Worm (Caenorhabditis elegans) whole organism, young adult: ENCODE measurements around the gene nhr-128.
A peak's percentile ranks its signal among the peaks of the same experiment; 100 is the strongest.

ENCODE experiments used
- B0336.3 ChIP-seq: fragments of 200-800 bp; sonication (Bioruptor generic); IDR thresholded peaks from 2 replicates; pipeline ENCODE4 v1.3.6; 2022; ENCODE audit warnings: missing genetic modification characterization, missing compliant biosample characterization
- F37B4.10 ChIP-seq: fragments of 200-800 bp; sonication (Bioruptor generic); IDR thresholded peaks from 2 replicates; pipeline ENCODE4 v1.3.6; 2022; ENCODE audit warnings: missing genetic modification characterization, missing compliant biosample characterization
- F39B2.1 ChIP-seq: fragments of 200-800 bp; sonication (Bioruptor generic); IDR thresholded peaks from 2 replicates; pipeline ENCODE4 v1.3.6; 2022; ENCODE audit warnings: missing genetic modification reagents, missing genetic modification characterization, missing compliant biosample characterization
- K12H6.12 ChIP-seq: fragments of 200-800 bp; sonication (Bioruptor generic); optimal IDR thresholded peaks from 2 replicates; lab custom pipeline; 2018; ENCODE audit warnings: mild to moderate bottlenecking, missing genetic modification characterization, missing compliant biosample characterization
- T07F8.4 ChIP-seq: sonication (generic microtip); optimal IDR thresholded peaks from 2 replicates; lab custom pipeline; 2016; ENCODE audit warnings: mild to moderate bottlenecking, missing genetic modification characterization, moderate library complexity, missing compliant biosample characterization
- T26A5.8 ChIP-seq: sonication (generic microtip); optimal IDR thresholded peaks from 2 replicates; lab custom pipeline; 2016; ENCODE audit warnings: missing genetic modification characterization, missing compliant biosample characterization
- Y53G8AR.9 ChIP-seq: fragments of 200-800 bp; sonication (Bioruptor generic); conservative IDR thresholded peaks from 2 replicates; pipeline ENCODE4 v1.3.6; 2022; ENCODE audit warnings: missing genetic modification reagents, missing genetic modification characterization, missing compliant biosample characterization
- Y67H2A.10 ChIP-seq: fragments of 200-800 bp; sonication (Bioruptor generic); conservative IDR thresholded peaks from 2 replicates; pipeline ENCODE4 v1.3.6; 2022; ENCODE audit warnings: missing genetic modification reagents, missing genetic modification characterization, missing compliant biosample characterization
- Y79H2A.3 ChIP-seq: fragments of 200-800 bp; sonication (Bioruptor generic); conservative IDR thresholded peaks from 2 replicates; pipeline ENCODE4 v1.3.6; 2022; ENCODE audit warnings: missing genetic modification reagents, missing genetic modification characterization, missing compliant biosample characterization
- Y95B8A.8 ChIP-seq: fragments of 200-800 bp; sonication (Bioruptor generic); IDR thresholded peaks from 2 replicates; pipeline ENCODE4 v1.3.6; 2022; ENCODE audit warnings: missing genetic modification reagents, missing genetic modification characterization, missing compliant biosample characterization
- ZK185.1 ChIP-seq: sonication (generic microtip); optimal IDR thresholded peaks from 2 replicates; lab custom pipeline; 2016; ENCODE audit warnings: mild to moderate bottlenecking, missing genetic modification characterization, missing compliant biosample characterization; ENCODE audit not compliant: poor library complexity, severe bottlenecking
- aptf-2 ChIP-seq: fragments of 200-800 bp; sonication (Bioruptor generic); conservative IDR thresholded peaks from 2 replicates; pipeline ENCODE4 v1.3.6; 2022; ENCODE audit warnings: missing genetic modification reagents, missing genetic modification characterization, missing compliant biosample characterization
- aptf-3 ChIP-seq: fragments of 200-800 bp; sonication (Bioruptor generic); IDR thresholded peaks from 2 replicates; pipeline ENCODE4 v1.3.6; 2022; ENCODE audit warnings: missing genetic modification characterization, missing compliant biosample characterization
- atf-7 ChIP-seq: sonication (generic microtip); optimal IDR thresholded peaks from 2 replicates; lab custom pipeline; 2017; ENCODE audit warnings: mild to moderate bottlenecking, missing genetic modification characterization, missing compliant biosample characterization
- athp-1 ChIP-seq: sonication (generic microtip); optimal IDR thresholded peaks from 2 replicates; lab custom pipeline; 2017; ENCODE audit warnings: mild to moderate bottlenecking, missing genetic modification characterization, missing compliant biosample characterization
- bed-1 ChIP-seq: fragments of 200-800 bp; sonication (Bioruptor generic); IDR thresholded peaks from 2 replicates; pipeline ENCODE4 v1.3.6; 2022; ENCODE audit warnings: missing genetic modification reagents, missing genetic modification characterization, missing compliant biosample characterization
- cebp-1 ChIP-seq, 2 experiments: fragments of 200-800 bp in 1 of 2; sonication (Bioruptor generic) in 1 of 2; sonication (generic microtip) in 1 of 2; IDR thresholded peaks in 1 of 2; optimal IDR thresholded peaks in 1 of 2; 2 replicates each; pipeline versions ENCODE4 v1.3.6 to Lab custom; 2017 to 2022; ENCODE audit warnings: missing compliant biosample characterization in 2 of 2, missing genetic modification characterization in 2 of 2, mild to moderate bottlenecking in 1 of 2, missing genetic modification reagents in 1 of 2, moderate library complexity in 1 of 2
- cebp-2 ChIP-seq: fragments of 200-800 bp; sonication (Bioruptor generic); IDR thresholded peaks from 2 replicates; pipeline ENCODE4 v1.3.6; 2022; ENCODE audit warnings: missing genetic modification characterization, missing compliant biosample characterization
- ceh-79 ChIP-seq: sonication (generic microtip); optimal IDR thresholded peaks from 2 replicates; lab custom pipeline; 2017; ENCODE audit warnings: mild to moderate bottlenecking, missing genetic modification characterization, missing compliant biosample characterization
- dox-1 ChIP-seq: fragments of 200-800 bp; sonication (Bioruptor generic); IDR thresholded peaks from 2 replicates; pipeline ENCODE4 v1.3.6; 2022; ENCODE audit warnings: missing genetic modification reagents, missing genetic modification characterization, missing compliant biosample characterization
- egrh-3 ChIP-seq: fragments of 200-800 bp; sonication (Bioruptor generic); IDR thresholded peaks from 2 replicates; pipeline ENCODE4 v1.3.6; 2022; ENCODE audit warnings: missing genetic modification reagents, missing genetic modification characterization, missing compliant biosample characterization
- gei-17 ChIP-seq: fragments of 200-800 bp; sonication (Bioruptor generic); optimal IDR thresholded peaks from 2 replicates; lab custom pipeline; 2018; ENCODE audit warnings: mild to moderate bottlenecking, missing genetic modification characterization, missing compliant biosample characterization
- hmg-1.2 ChIP-seq: fragments of 200-800 bp; sonication (Bioruptor generic); IDR thresholded peaks from 2 replicates; pipeline ENCODE4 v1.3.6; 2022; ENCODE audit warnings: missing genetic modification reagents, missing genetic modification characterization, missing compliant biosample characterization
- lag-1 ChIP-seq: fragments of 200-800 bp; sonication (Bioruptor generic); IDR thresholded peaks from 2 replicates; pipeline ENCODE4 v1.3.6; 2022; ENCODE audit warnings: missing genetic modification reagents, missing genetic modification characterization, missing compliant biosample characterization
- lsy-27 ChIP-seq: sonication (generic microtip); optimal IDR thresholded peaks from 2 replicates; lab custom pipeline; 2017; ENCODE audit warnings: missing genetic modification characterization, mild to moderate bottlenecking, missing compliant biosample characterization, antibody characterized with exemption, missing genotype, borderline replicate concordance; ENCODE audit not compliant: insufficient read depth
- madf-6 ChIP-seq: fragments of 200-800 bp; sonication (Bioruptor generic); IDR thresholded peaks from 2 replicates; pipeline ENCODE4 v1.3.6; 2022; ENCODE audit warnings: missing genetic modification reagents, missing genetic modification characterization, missing compliant biosample characterization
- mel-28 ChIP-seq: sonication (generic microtip); optimal IDR thresholded peaks from 2 replicates; lab custom pipeline; 2016; ENCODE audit warnings: borderline replicate concordance, mild to moderate bottlenecking, missing genetic modification characterization, missing compliant biosample characterization
- mxl-1 ChIP-seq: sonication (generic microtip); optimal IDR thresholded peaks from 2 replicates; lab custom pipeline; 2016; ENCODE audit warnings: missing genetic modification characterization, missing compliant biosample characterization
- nfya-1 ChIP-seq: sonication (generic microtip); optimal IDR thresholded peaks from 2 replicates; lab custom pipeline; 2017; ENCODE audit warnings: antibody characterized with exemption, missing compliant biosample characterization, missing genetic modification characterization, borderline replicate concordance; ENCODE audit not compliant: insufficient read depth
- nfya-2 ChIP-seq: fragments of 200-800 bp; sonication (Bioruptor generic); IDR thresholded peaks from 2 replicates; pipeline ENCODE4 v1.3.6; 2022; ENCODE audit warnings: missing genetic modification reagents, missing genetic modification characterization, missing compliant biosample characterization
- nfyb-1 ChIP-seq: fragments of 200-800 bp; sonication (Bioruptor generic); IDR thresholded peaks from 2 replicates; pipeline ENCODE4 v1.3.6; 2022; ENCODE audit warnings: missing genetic modification reagents, missing genetic modification characterization, missing compliant biosample characterization
- nhr-120 ChIP-seq: fragments of 200-800 bp; sonication (Bioruptor generic); IDR thresholded peaks from 2 replicates; pipeline ENCODE4 v1.3.6; 2022; ENCODE audit warnings: missing genetic modification characterization, missing compliant biosample characterization
- nhr-27 ChIP-seq: fragments of 200-800 bp; sonication (Bioruptor generic); optimal IDR thresholded peaks from 2 replicates; lab custom pipeline; 2018; ENCODE audit warnings: mild to moderate bottlenecking, missing genetic modification characterization, moderate library complexity, missing compliant biosample characterization
- nhr-80 ChIP-seq: sonication (generic microtip); optimal IDR thresholded peaks from 2 replicates; lab custom pipeline; 2016; ENCODE audit warnings: missing genetic modification characterization, missing compliant biosample characterization
- rcor-1 ChIP-seq: fragments of 200-800 bp; sonication (Bioruptor generic); IDR thresholded peaks from 2 replicates; pipeline ENCODE4 v1.3.6; 2022; ENCODE audit warnings: missing genetic modification reagents, missing genetic modification characterization, missing compliant biosample characterization
- snpc-4 ChIP-seq, 5 experiments: fragments of 150-350 bp in 1 of 5; sonication (generic microtip) in 4 of 5; optimal IDR thresholded peaks; 2 replicates each; lab custom pipeline; 2014 to 2018; ENCODE audit warnings: missing genetic modification characterization in 5 of 5, missing biosample characterization in 3 of 5, antibody characterized with exemption in 2 of 5, mild to moderate bottlenecking in 2 of 5, missing compliant biosample characterization in 2 of 5, missing genotype in 2 of 5, moderate library complexity in 2 of 5, missing genetic modification reagents in 1 of 5
- unc-62 ChIP-seq: fragments of 150-350 bp; optimal IDR thresholded peaks from 2 replicates; lab custom pipeline; 2014; ENCODE audit warnings: missing biosample characterization, missing genetic modification reagents, missing genetic modification characterization
- zfh-2 ChIP-seq: fragments of 200-800 bp; sonication (Bioruptor generic); conservative IDR thresholded peaks from 2 replicates; pipeline ENCODE4 v1.3.6; 2022; ENCODE audit warnings: missing genetic modification reagents, missing genetic modification characterization, missing compliant biosample characterization
- zim-3 ChIP-seq: sonication (generic microtip); optimal IDR thresholded peaks from 2 replicates; lab custom pipeline; 2017; ENCODE audit warnings: mild to moderate bottlenecking, missing genetic modification characterization, moderate library complexity, missing compliant biosample characterization
- ztf-28 ChIP-seq: fragments of 200-800 bp; sonication (Bioruptor generic); IDR thresholded peaks from 2 replicates; pipeline ENCODE4 v1.3.6; 2022; ENCODE audit warnings: missing genetic modification reagents, missing genetic modification characterization, missing compliant biosample characterization

nhr-128 gene

DNA sequence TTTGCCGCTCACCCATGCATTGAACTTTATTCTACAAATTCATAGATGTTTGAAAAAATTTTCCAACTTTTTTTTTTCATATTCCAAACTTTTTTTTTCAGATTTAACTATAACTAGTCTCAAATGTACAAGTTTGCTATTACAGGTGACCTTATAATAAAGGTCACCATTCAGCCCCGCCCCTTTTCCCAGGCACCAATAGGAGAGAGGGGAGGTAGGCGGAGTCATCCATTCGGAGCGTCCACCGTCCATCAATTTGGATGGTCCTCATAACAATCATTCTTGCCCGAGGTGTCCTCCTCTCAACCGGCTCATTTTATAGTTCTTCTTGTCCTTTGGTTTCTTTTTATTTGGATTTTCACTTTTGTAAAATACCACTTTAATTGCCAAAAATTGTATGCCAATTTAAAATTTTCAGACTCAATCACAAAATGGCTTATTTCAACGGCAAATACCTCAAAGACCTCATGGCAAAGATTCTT is 34.0 kb upstream of the nhr-128 start, which contains the start of gene Y5H2B.3:
Gene Y5H2B.3 (plus strand): TSS at position 432 of the 482 bp plus-strand sequence.
- TF ChIP-seq ztf-28 (no peak), ceh-79 (tag; lab: Kevin White, UChicago) (no peak), nfya-1 (tag; lab: Kevin White, UChicago) (no peak), nhr-120 (GFP tag; lab: Robert Waterston, UW) (no peak), nhr-27 (tag; lab: Kevin White, UChicago) (no peak)

DNA sequence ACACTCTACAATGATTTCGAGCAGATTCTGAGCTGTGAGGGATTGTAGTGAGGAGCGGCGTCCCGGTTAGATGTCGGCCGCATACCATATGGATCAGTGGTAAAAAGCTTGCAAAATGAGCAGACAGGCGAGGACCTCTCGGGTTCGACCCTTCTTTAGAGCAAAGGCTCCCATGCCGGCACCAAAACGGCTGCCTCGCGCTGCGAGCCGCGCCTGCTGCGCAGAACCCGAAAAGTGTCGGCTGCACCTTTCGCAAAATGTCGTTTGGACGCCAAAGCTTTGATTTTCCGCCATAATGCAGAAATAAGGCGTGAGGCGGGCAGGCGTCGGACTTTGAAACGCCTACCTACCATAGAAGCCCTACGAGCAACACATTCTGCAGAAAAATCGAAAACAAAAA is 31.5 kb upstream of the nhr-128 start:
- no peak for TF ChIP-seq nhr-80
- no peak for TF ChIP-seq ZK185.1
- TF ChIP-seq madf-6, result no peak
- peak; percentile 55; the same call in 1 of the 2 replicates for TF ChIP-seq egrh-3
- peak; percentile 94 for TF ChIP-seq zfh-2 (GFP tag; lab: Robert Waterston, UW)
- no peak for TF ChIP-seq lsy-27 (tag; lab: Kevin White, UChicago)
- no peak for TF ChIP-seq T07F8.4 (tag; lab: Kevin White, UChicago)
- TF ChIP-seq snpc-4 (GFP tag; optimal IDR thresholded peaks at IDR 0.05; lab: Kevin White, UChicago), result no peak
- peak in 1 of 4 experiments; percentile 29 for TF ChIP-seq snpc-4 (tag; optimal IDR thresholded peaks at IDR 0.05; lab: Kevin White, UChicago)
- 0 out of 2 replicates have a peak, but pooled peaks have one; percentile 40 for TF ChIP-seq ztf-28

DNA sequence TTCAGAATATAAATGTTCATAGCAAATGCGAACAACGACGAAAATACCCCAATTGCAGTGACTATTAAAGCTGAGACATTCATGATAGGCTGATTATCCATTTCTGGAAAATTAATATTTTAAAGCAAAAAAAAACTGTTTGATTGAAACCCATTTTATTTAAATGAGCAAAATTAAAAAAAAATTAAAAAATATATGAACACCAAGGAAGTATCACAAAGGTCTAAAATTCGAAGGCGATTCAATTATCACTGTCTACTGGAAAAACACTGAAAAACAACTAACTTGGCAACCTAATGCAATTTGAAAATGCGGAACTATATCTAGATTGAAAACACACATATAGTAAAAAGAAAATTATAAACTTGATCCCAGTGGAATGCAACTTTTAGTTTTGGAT is 30.7 kb upstream of the nhr-128 start, which contains the start of gene srbc-42:
Gene srbc-42 (minus strand): TSS at position 101 of the 400 bp plus-strand sequence.
- TF ChIP-seq zim-3 (tag; lab: Kevin White, UChicago) (no peak), dox-1 (GFP tag; lab: Robert Waterston, UW) (no peak), F39B2.1 (GFP tag; lab: Robert Waterston, UW) (no peak), cebp-2 (GFP tag; lab: Robert Waterston, UW) (no peak), T26A5.8 (tag; lab: Kevin White, UChicago) (no peak), Y95B8A.8 (GFP tag; lab: Robert Waterston, UW) (no peak), snpc-4 (GFP tag; optimal IDR thresholded peaks at IDR 0.05; lab: Kevin White, UChicago) (no peak), snpc-4 (tag; optimal IDR thresholded peaks at IDR 0.05; lab: Kevin White, UChicago) (no peak), bed-1 (no peak), Y53G8AR.9 (GFP tag; lab: Robert Waterston, UW) (no peak), mxl-1 (tag; lab: Kevin White, UChicago) (no peak), atf-7 (tag; lab: Kevin White, UChicago) (no peak), aptf-3 (no peak)

ce11 chrV:2192117-2192516 is 29.7 kb upstream of the nhr-128 start, which contains the start of gene nhr-13:
TSS of gene nhr-13 (plus strand) at chrV:2192485.
- TF ChIP-seq hmg-1.2 (GFP tag; lab: Robert Waterston, UW) (peak; percentile 92), F37B4.10 (GFP tag; lab: Robert Waterston, UW) (no peak), mel-28 (tag; lab: Kevin White, UChicago) (no peak), aptf-2 (GFP tag; lab: Robert Waterston, UW) (no peak), Y67H2A.10 (GFP tag; lab: Robert Waterston, UW) (no peak), nhr-80 (peak; percentile 47)

DNA sequence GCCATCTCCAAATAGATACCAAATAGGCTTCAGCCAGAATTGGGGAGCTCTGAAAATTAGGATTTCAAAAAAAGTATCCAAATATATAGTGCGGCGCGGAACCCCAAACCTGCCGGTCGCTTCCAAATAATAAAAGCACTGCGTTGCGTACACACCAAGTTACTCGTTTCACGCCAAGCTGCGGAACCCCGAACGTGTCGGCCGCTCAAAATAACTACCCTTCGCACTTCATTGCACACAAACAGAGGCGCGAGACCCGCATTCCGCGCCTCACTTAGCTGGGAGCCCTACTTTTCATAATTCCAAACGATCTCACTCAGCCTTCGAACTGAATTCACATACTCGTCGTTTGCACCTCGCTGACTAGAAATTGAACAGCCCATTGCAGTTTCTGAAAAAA is 22.3 kb upstream of the nhr-128 start:
- TF ChIP-seq cebp-2 (GFP tag; lab: Robert Waterston, UW), result no peak
- no peak for TF ChIP-seq lag-1 (GFP tag; lab: Robert Waterston, UW)
- TF ChIP-seq B0336.3 (GFP tag; lab: Robert Waterston, UW), result no peak
- TF ChIP-seq gei-17 (GFP tag; lab: Kevin White, UChicago), result no peak
- 0 out of 2 replicates have a peak, but pooled peaks have one; percentile 12 for TF ChIP-seq zfh-2 (GFP tag; lab: Robert Waterston, UW)
- TF ChIP-seq cebp-1 (GFP tag; IDR thresholded peaks at IDR 0.05; lab: Robert Waterston, UW), result no peak
- TF ChIP-seq cebp-1 (tag; optimal IDR thresholded peaks at IDR 0.05; lab: Kevin White, UChicago), result no peak
- 0 out of 2 replicates have a peak, but pooled peaks have one; percentile 39 for TF ChIP-seq nfyb-1 (GFP tag; lab: Robert Waterston, UW)
- no peak for TF ChIP-seq nfya-2 (GFP tag; lab: Robert Waterston, UW)
- TF ChIP-seq Y79H2A.3 (GFP tag; lab: Robert Waterston, UW), result no peak
- TF ChIP-seq unc-62 (GFP tag; lab: Kevin White, UChicago), result no peak
- TF ChIP-seq K12H6.12, result no peak
- TF ChIP-seq aptf-2 (GFP tag; lab: Robert Waterston, UW), result no peak
- no peak for TF ChIP-seq snpc-4 (GFP tag; optimal IDR thresholded peaks at IDR 0.05; lab: Kevin White, UChicago)
- TF ChIP-seq snpc-4 (tag; optimal IDR thresholded peaks at IDR 0.05; lab: Kevin White, UChicago), result peak in 2 of 4 experiments; percentile 81 to 90
- TF ChIP-seq rcor-1 (GFP tag; lab: Robert Waterston, UW), result no peak
- no peak for TF ChIP-seq athp-1 (tag; lab: Kevin White, UChicago)
